Fruit fly (Drosophila melanogaster) whole organism, embryonic: Measurements from ENCODE around the gene Tango9.

Source experiments
- Atf3 ChIP-seq: fragments of 200-800 bp; sonication (Bioruptor generic); optimal IDR thresholded peaks from 3 replicates; lab custom pipeline; 2016; ENCODE audit warnings: missing biosample characterization, missing genetic modification characterization
- Blimp-1 ChIP-seq: fragments of 200-800 bp; sonication (Bioruptor generic); optimal IDR thresholded peaks from 3 replicates; lab custom pipeline; 2018; ENCODE audit warnings: missing biosample characterization, missing genetic modification characterization, mild to moderate bottlenecking, moderate library complexity, missing genetic modification reagents
- CG10209 ChIP-seq: fragments of 200-800 bp; sonication (Bioruptor generic); optimal IDR thresholded peaks from 3 replicates; lab custom pipeline; 2017; ENCODE audit warnings: missing biosample characterization, mild to moderate bottlenecking, missing genetic modification characterization, missing genetic modification reagents
- CG10654 ChIP-seq: fragments of 200-800 bp; sonication (Bioruptor generic); optimal IDR thresholded peaks from 2 replicates; lab custom pipeline; 2016; ENCODE audit warnings: missing biosample characterization, missing genetic modification characterization
- CG10959 ChIP-seq: fragments of 200-800 bp; sonication (Bioruptor generic); IDR thresholded peaks from 2 replicates; pipeline ENCODE4 v1.3.6; 2022; ENCODE audit warnings: missing biosample characterization, missing genetic modification characterization
- CG11247 ChIP-seq: fragments of 200-800 bp; sonication (Bioruptor generic); IDR thresholded peaks from 2 replicates; pipeline ENCODE4 v1.3.6; 2022; ENCODE audit warnings: missing biosample characterization, missing genetic modification characterization
- CG11456 ChIP-seq: fragments of 200-800 bp; sonication (Bioruptor generic); IDR thresholded peaks from 3 replicates; pipeline ENCODE4 v1.3.6; 2022; ENCODE audit warnings: missing biosample characterization, missing genetic modification characterization
- CG12391 ChIP-seq: fragments of 200-800 bp; sonication (Bioruptor generic); optimal IDR thresholded peaks from 3 replicates; lab custom pipeline; 2018; ENCODE audit warnings: missing biosample characterization, mild to moderate bottlenecking, missing genetic modification characterization, moderate library complexity
- CG12942 ChIP-seq: fragments of 200-800 bp; sonication (Bioruptor generic); optimal IDR thresholded peaks from 3 replicates; lab custom pipeline; 2016; ENCODE audit warnings: missing biosample characterization, missing genetic modification characterization
- CG14014 ChIP-seq: fragments of 200-800 bp; sonication (Bioruptor generic); IDR thresholded peaks from 2 replicates; pipeline ENCODE4 v1.3.6; 2022; ENCODE audit warnings: missing biosample characterization, missing genetic modification characterization
- CG1603 ChIP-seq: fragments of 200-800 bp; sonication (Bioruptor generic); optimal IDR thresholded peaks from 2 replicates; lab custom pipeline; 2019; ENCODE audit warnings: missing biosample characterization, mild to moderate bottlenecking, missing genetic modification characterization, moderate library complexity
- CG1647 ChIP-seq: fragments of 200-800 bp; sonication (Bioruptor generic); optimal IDR thresholded peaks from 3 replicates; lab custom pipeline; 2016; ENCODE audit warnings: missing biosample characterization, missing genetic modification characterization
- CG16813 ChIP-seq: fragments of 200-800 bp; sonication (Bioruptor generic); IDR thresholded peaks from 3 replicates; pipeline ENCODE4 v1.3.6; 2022; ENCODE audit warnings: missing biosample characterization, missing genetic modification characterization; ENCODE audit not compliant: partially characterized antibody
- CG17361 ChIP-seq: fragments of 200-800 bp; sonication (Bioruptor generic); IDR thresholded peaks from 3 replicates; pipeline ENCODE4 v1.3.6; 2022; ENCODE audit warnings: missing biosample characterization, missing genetic modification characterization
- CG3065 ChIP-seq: fragments of 200-800 bp; sonication (Bioruptor generic); optimal IDR thresholded peaks from 2 replicates; lab custom pipeline; 2016; ENCODE audit warnings: missing biosample characterization, missing genetic modification characterization
- CG3281 ChIP-seq: fragments of 200-800 bp; sonication (Bioruptor generic); optimal IDR thresholded peaks from 3 replicates; lab custom pipeline; 2017; ENCODE audit warnings: missing biosample characterization, mild to moderate bottlenecking, missing genetic modification characterization
- CG3838 ChIP-seq: fragments of 200-800 bp; sonication (Bioruptor generic); optimal IDR thresholded peaks from 3 replicates; lab custom pipeline; 2016; ENCODE audit warnings: missing biosample characterization, missing genetic modification characterization
- CG6254 ChIP-seq: fragments of 200-800 bp; sonication (Bioruptor generic); optimal IDR thresholded peaks from 3 replicates; lab custom pipeline; 2017; ENCODE audit warnings: mild to moderate bottlenecking, missing biosample characterization, missing genetic modification reagents, missing genetic modification characterization
- CG9437 ChIP-seq: fragments of 200-800 bp; sonication (Bioruptor generic); optimal IDR thresholded peaks from 2 replicates; lab custom pipeline; 2018; ENCODE audit warnings: missing biosample characterization, mild to moderate bottlenecking, missing genetic modification characterization
- CG9932 ChIP-seq: fragments of 200-800 bp; sonication (Bioruptor generic); IDR thresholded peaks from 2 replicates; pipeline ENCODE4 v1.3.6; 2022; ENCODE audit warnings: missing biosample characterization, missing genetic modification characterization
- Dbx ChIP-seq: fragments of 200-800 bp; sonication (Bioruptor generic); IDR thresholded peaks from 3 replicates; pipeline ENCODE4 v1.3.6; 2022; ENCODE audit warnings: missing biosample characterization, missing genetic modification characterization
- Ets97D ChIP-seq: fragments of 200-800 bp; sonication (Bioruptor generic); optimal IDR thresholded peaks from 3 replicates; lab custom pipeline; 2016; ENCODE audit warnings: missing biosample characterization, missing genetic modification characterization
- Fer1 ChIP-seq: fragments of 200-800 bp; sonication (Bioruptor generic); optimal IDR thresholded peaks from 2 replicates; lab custom pipeline; 2017; ENCODE audit warnings: missing biosample characterization, mild to moderate bottlenecking, missing genetic modification characterization
- H2.0 ChIP-seq: fragments of 200-800 bp; sonication (Bioruptor generic); IDR thresholded peaks from 2 replicates; pipeline ENCODE4 v1.3.6; 2022; ENCODE audit warnings: missing biosample characterization, missing genetic modification characterization
- Jarid2 ChIP-seq: fragments of 200-800 bp; sonication (Bioruptor generic); optimal IDR thresholded peaks from 3 replicates; lab custom pipeline; 2017; ENCODE audit warnings: mild to moderate bottlenecking, missing biosample characterization, missing genetic modification reagents, missing genetic modification characterization
- Sry-β ChIP-seq: fragments of 200-800 bp; sonication (Bioruptor generic); optimal IDR thresholded peaks from 2 replicates; lab custom pipeline; 2018; ENCODE audit warnings: missing biosample characterization, mild to moderate bottlenecking, missing genetic modification characterization, moderate library complexity
- Stat92E ChIP-seq, 3 experiments: fragments of >200 bp in 2 of 3; fragments of 200-800 bp in 1 of 3; sonication (Bioruptor generic) in 1 of 3; optimal IDR thresholded peaks; 2 replicates each; lab custom pipeline; 2017 to 2019; ENCODE audit warnings: missing biosample characterization in 3 of 3, missing genetic modification characterization in 3 of 3, mild to moderate bottlenecking in 1 of 3, moderate library complexity in 1 of 3
- chm ChIP-seq: fragments of 200-800 bp; sonication (Bioruptor generic); IDR thresholded peaks from 2 replicates; pipeline ENCODE4 v1.3.6; 2022; ENCODE audit warnings: missing biosample characterization, missing genetic modification characterization
- crc ChIP-seq: fragments of 200-800 bp; sonication (Bioruptor generic); optimal IDR thresholded peaks from 2 replicates; lab custom pipeline; 2016; ENCODE audit warnings: missing biosample characterization, missing genetic modification characterization
- ems ChIP-seq: fragments of 200-800 bp; sonication (Bioruptor generic); optimal IDR thresholded peaks from 3 replicates; lab custom pipeline; 2016; ENCODE audit warnings: missing biosample characterization, missing genetic modification characterization
- eve ChIP-seq, 2 experiments: fragments of >200 bp; optimal IDR thresholded peaks; 2 replicates each; lab custom pipeline; 2017; ENCODE audit warnings: missing biosample characterization in 2 of 2, missing genetic modification characterization in 2 of 2
- fd102C ChIP-seq: fragments of 200-800 bp; sonication (Bioruptor generic); optimal IDR thresholded peaks from 2 replicates; lab custom pipeline; 2018; ENCODE audit warnings: missing biosample characterization, mild to moderate bottlenecking, missing genetic modification characterization, moderate library complexity
- gsb ChIP-seq: fragments of 200-800 bp; sonication (Bioruptor generic); IDR thresholded peaks from 2 replicates; pipeline ENCODE4 v1.3.6; 2022; ENCODE audit warnings: missing biosample characterization, missing genetic modification characterization
- gt ChIP-seq: fragments of 200-800 bp; sonication (Bioruptor generic); IDR thresholded peaks from 2 replicates; pipeline ENCODE4 v1.3.6; 2022; ENCODE audit warnings: missing biosample characterization, missing genetic modification characterization
- ken ChIP-seq: fragments of 200-800 bp; sonication (Bioruptor generic); IDR thresholded peaks from 3 replicates; pipeline ENCODE4 v1.3.6; 2022; ENCODE audit warnings: missing biosample characterization, missing genetic modification characterization
- mirr ChIP-seq: fragments of 200-800 bp; sonication (Bioruptor generic); optimal IDR thresholded peaks from 3 replicates; lab custom pipeline; 2018; ENCODE audit warnings: missing biosample characterization, mild to moderate bottlenecking, missing genetic modification characterization
- mld ChIP-seq: fragments of 200-800 bp; sonication (Bioruptor generic); IDR thresholded peaks from 3 replicates; pipeline ENCODE4 v1.3.6; 2022; ENCODE audit warnings: missing biosample characterization, missing genetic modification characterization; ENCODE audit not compliant: partially characterized antibody
- p53 ChIP-seq: fragments of 200-800 bp; sonication (Bioruptor generic); optimal IDR thresholded peaks from 2 replicates; lab custom pipeline; 2016; ENCODE audit warnings: missing biosample characterization, missing genetic modification characterization
- pho ChIP-seq: fragments of 200-800 bp; sonication (Bioruptor generic); optimal IDR thresholded peaks from 2 replicates; lab custom pipeline; 2016; ENCODE audit warnings: missing biosample characterization, missing genetic modification characterization
- sima ChIP-seq: fragments of 200-800 bp; sonication (Bioruptor generic); optimal IDR thresholded peaks from 2 replicates; lab custom pipeline; 2016; ENCODE audit warnings: missing biosample characterization, missing genetic modification characterization
- slou ChIP-seq: fragments of 200-800 bp; sonication (Bioruptor generic); optimal IDR thresholded peaks from 3 replicates; lab custom pipeline; 2016; ENCODE audit warnings: missing biosample characterization, missing genetic modification characterization
- sob ChIP-seq: fragments of 200-800 bp; sonication (Bioruptor generic); IDR thresholded peaks from 2 replicates; pipeline ENCODE4 v1.3.6; 2022; ENCODE audit warnings: missing biosample characterization, missing genetic modification characterization
- ssp ChIP-seq: fragments of 200-800 bp; sonication (Bioruptor generic); IDR thresholded peaks from 2 replicates; pipeline ENCODE4 v1.3.6; 2022; ENCODE audit warnings: missing biosample characterization, missing genetic modification characterization
- tap ChIP-seq: fragments of 200-800 bp; optimal IDR thresholded peaks from 3 replicates; lab custom pipeline; 2019; ENCODE audit warnings: missing biosample characterization, mild to moderate bottlenecking, missing genetic modification characterization, moderate library complexity
- tgo ChIP-seq: fragments of 200-800 bp; sonication (Bioruptor generic); IDR thresholded peaks from 3 replicates; pipeline ENCODE4 v1.3.6; 2022; ENCODE audit warnings: missing biosample characterization, missing genetic modification characterization
- tio ChIP-seq: fragments of 200-800 bp; sonication (Bioruptor generic); optimal IDR thresholded peaks from 2 replicates; lab custom pipeline; 2017; ENCODE audit warnings: missing biosample characterization, missing genetic modification characterization, inconsistent platforms
- vfl ChIP-seq: fragments of 200-800 bp; sonication (Bioruptor generic); optimal IDR thresholded peaks from 2 replicates; lab custom pipeline; 2016; ENCODE audit warnings: missing biosample characterization, missing genetic modification characterization
- vnd ChIP-seq: fragments of 200-800 bp; sonication (Bioruptor generic); IDR thresholded peaks from 3 replicates; pipeline ENCODE4 v1.3.6; 2022; ENCODE audit warnings: missing biosample characterization, missing genetic modification characterization; ENCODE audit not compliant: partially characterized antibody
- zen2 ChIP-seq: fragments of 200-800 bp; sonication (Bioruptor generic); IDR thresholded peaks from 3 replicates; pipeline ENCODE4 v1.3.6; 2022; ENCODE audit warnings: missing biosample characterization, missing genetic modification characterization; ENCODE audit not compliant: partially characterized antibody

The Tango9 gene

dm6 chr3R:11947079-11947869, 27.4 kb downstream of the Tango9 start (continued):
- TF ChIP-seq H2.0 (GFP tag; lab: Robert Waterston, UW) (0 out of 2 replicates have a peak, but pooled peaks have one; percentile 30), ems (GFP tag; lab: Kevin White, UChicago) (peak; percentile 25), gsb (no peak), Jarid2 (GFP tag; lab: Kevin White, UChicago) (no peak), sima (GFP tag; lab: Kevin White, UChicago) (no peak), ssp (GFP tag; lab: Robert Waterston, UW) (no peak), CG3281 (peak; percentile 38), CG9932 (0 out of 2 replicates have a peak, but pooled peaks have one; percentile 30), Dbx (GFP tag; lab: Robert Waterston, UW) (no peak), CG9437 (GFP tag; lab: Kevin White, UChicago) (no peak), CG3065 (GFP tag; lab: Kevin White, UChicago) (no peak), CG11247 (GFP tag; lab: Robert Waterston, UW) (0 out of 2 replicates have a peak, but pooled peaks have one; percentile 18), p53 (GFP tag; lab: Kevin White, UChicago) (no peak), vfl (GFP tag; lab: Kevin White, UChicago) (no peak), CG16813 (no peak), Fer1 (GFP tag; lab: Kevin White, UChicago) (no peak), CG17361 (no peak), eve (GFP tag; optimal IDR thresholded peaks at IDR 0.05; lab: Kevin White, UChicago) (no peak), CG3838 (no peak), CG10654 (GFP tag; lab: Kevin White, UChicago) (peak; percentile 12), mld (GFP tag; lab: Robert Waterston, UW) (no peak), zen2 (GFP tag; lab: Robert Waterston, UW) (no peak), tgo (0 out of 3 replicates have a peak, but pooled peaks have one; percentile 15), gt (GFP tag; lab: Robert Waterston, UW) (no peak), CG11456 (GFP tag; lab: Robert Waterston, UW) (0 out of 3 replicates have a peak, but pooled peaks have one; percentile 46), CG6254 (GFP tag; lab: Kevin White, UChicago) (no peak), Stat92E (GFP tag; optimal IDR thresholded peaks at IDR 0.05; lab: Kevin White, UChicago) (no peak), mirr (GFP tag; lab: Kevin White, UChicago) (no peak), CG1603 (peak; percentile 46), CG14014 (GFP tag; lab: Robert Waterston, UW) (no peak), Ets97D (GFP tag; lab: Kevin White, UChicago) (no peak), slou (GFP tag; lab: Kevin White, UChicago) (no peak), tap (tag; lab: Kevin White, UChicago) (no peak), Atf3 (no peak), Blimp-1 (no peak), pho (GFP tag; lab: Kevin White, UChicago) (no peak), Sry-β (no peak), CG12391 (tag; lab: Kevin White, UChicago) (no peak), vnd (GFP tag; lab: Robert Waterston, UW) (no peak), crc (GFP tag; lab: Kevin White, UChicago) (no peak), CG10209 (no peak), sob (GFP tag; lab: Robert Waterston, UW) (peak; percentile 52; the same call in 1 of the 2 replicates), CG10959 (GFP tag; lab: Robert Waterston, UW) (no peak), CG12942 (GFP tag; lab: Kevin White, UChicago) (no peak), chm (no peak), tio (GFP tag; lab: Kevin White, UChicago) (no peak), fd102C (GFP tag; lab: Kevin White, UChicago) (no peak), ken (GFP tag; lab: Robert Waterston, UW) (no peak), CG1647 (GFP tag; lab: Kevin White, UChicago) (no peak)
